Worm (Caenorhabditis elegans) whole organism, mixed stage, embryonic: ENCODE measurements around the gene Y53C12A.6.

ENCODE experiments used
- M03D4.4 ChIP-seq: sonication (generic microtip); optimal IDR thresholded peaks from 2 replicates; lab custom pipeline; 2017; ENCODE audit warnings: mild to moderate bottlenecking, missing genetic modification characterization, missing compliant biosample characterization
- ceh-39 ChIP-seq: fragments of 150-350 bp; optimal IDR thresholded peaks from 2 replicates; lab custom pipeline; 2014; ENCODE audit warnings: missing biosample characterization, missing genetic modification characterization
- ceh-83 ChIP-seq: fragments of 200-800 bp; sonication (Bioruptor generic); optimal IDR thresholded peaks from 2 replicates; lab custom pipeline; 2018; ENCODE audit warnings: mild to moderate bottlenecking, missing genetic modification characterization, missing compliant biosample characterization
- ces-1 ChIP-seq: fragments of 150-350 bp; optimal IDR thresholded peaks from 2 replicates; lab custom pipeline; 2014; ENCODE audit warnings: missing biosample characterization, missing genetic modification reagents, missing genetic modification characterization
- elt-3 ChIP-seq: fragments of 150-350 bp; optimal IDR thresholded peaks from 2 replicates; lab custom pipeline; 2014; ENCODE audit warnings: missing biosample characterization, missing genetic modification characterization
- ham-2 ChIP-seq: fragments of 200-800 bp; sonication (Bioruptor generic); optimal IDR thresholded peaks from 2 replicates; lab custom pipeline; 2018; ENCODE audit warnings: mild to moderate bottlenecking, missing genetic modification characterization, missing compliant biosample characterization
- lin-32 ChIP-seq: fragments of 200-800 bp; sonication (Bioruptor generic); optimal IDR thresholded peaks from 2 replicates; lab custom pipeline; 2018; ENCODE audit warnings: mild to moderate bottlenecking, missing genetic modification characterization, missing compliant biosample characterization
- lsy-2 ChIP-seq: fragments of 150-350 bp; optimal IDR thresholded peaks from 2 replicates; lab custom pipeline; 2014; ENCODE audit warnings: missing biosample characterization, missing genetic modification characterization
- mab-5 ChIP-seq: fragments of 150-350 bp; optimal IDR thresholded peaks from 2 replicates; lab custom pipeline; 2014; ENCODE audit warnings: missing biosample characterization, missing genetic modification characterization
- mep-1 ChIP-seq: fragments of 150-350 bp; optimal IDR thresholded peaks from 2 replicates; lab custom pipeline; 2017; ENCODE audit warnings: missing biosample characterization, missing genetic modification reagents, missing genetic modification characterization, inconsistent platforms
- mls-2 ChIP-seq: sonication (generic microtip); optimal IDR thresholded peaks from 2 replicates; lab custom pipeline; 2016; ENCODE audit warnings: mild to moderate bottlenecking, missing genetic modification characterization, moderate library complexity, missing compliant biosample characterization
- nhr-12 ChIP-seq: fragments of 150-350 bp; optimal IDR thresholded peaks from 2 replicates; lab custom pipeline; 2014; ENCODE audit warnings: missing biosample characterization, missing genetic modification characterization
- nhr-237 ChIP-seq: fragments of 150-350 bp; optimal IDR thresholded peaks from 2 replicates; lab custom pipeline; 2014; ENCODE audit warnings: missing biosample characterization, missing genetic modification characterization
- nhr-28 ChIP-seq: fragments of 150-350 bp; optimal IDR thresholded peaks from 2 replicates; lab custom pipeline; 2014; ENCODE audit warnings: missing biosample characterization, missing genetic modification characterization
- nhr-76 ChIP-seq: sonication (generic microtip); optimal IDR thresholded peaks from 2 replicates; lab custom pipeline; 2017; ENCODE audit warnings: missing biosample characterization, missing genetic modification characterization
- pha-4 ChIP-seq: fragments of 150-350 bp; optimal IDR thresholded peaks from 2 replicates; lab custom pipeline; 2018; ENCODE audit warnings: missing biosample characterization, missing genetic modification reagents, missing genetic modification characterization
- sem-2 ChIP-seq: fragments of 200-800 bp; sonication (Bioruptor generic); optimal IDR thresholded peaks from 2 replicates; lab custom pipeline; 2018; ENCODE audit warnings: mild to moderate bottlenecking, missing genetic modification characterization, missing compliant biosample characterization
- sptf-1 ChIP-seq: sonication (generic microtip); optimal IDR thresholded peaks from 2 replicates; lab custom pipeline; 2017; ENCODE audit warnings: mild to moderate bottlenecking, missing genetic modification characterization, moderate library complexity, missing compliant biosample characterization
- tbx-8 ChIP-seq: fragments of 200-800 bp; sonication (Bioruptor generic); optimal IDR thresholded peaks from 2 replicates; lab custom pipeline; 2018; ENCODE audit warnings: mild to moderate bottlenecking, missing genetic modification characterization, moderate library complexity, missing compliant biosample characterization
- unc-39 ChIP-seq: fragments of 150-350 bp; optimal IDR thresholded peaks from 2 replicates; lab custom pipeline; 2014; ENCODE audit warnings: missing biosample characterization, missing genetic modification characterization
- zip-8 ChIP-seq: fragments of 150-350 bp; optimal IDR thresholded peaks from 2 replicates; lab custom pipeline; 2014; ENCODE audit warnings: missing biosample characterization, missing genetic modification characterization

Y53C12A.6 gene

DNA sequence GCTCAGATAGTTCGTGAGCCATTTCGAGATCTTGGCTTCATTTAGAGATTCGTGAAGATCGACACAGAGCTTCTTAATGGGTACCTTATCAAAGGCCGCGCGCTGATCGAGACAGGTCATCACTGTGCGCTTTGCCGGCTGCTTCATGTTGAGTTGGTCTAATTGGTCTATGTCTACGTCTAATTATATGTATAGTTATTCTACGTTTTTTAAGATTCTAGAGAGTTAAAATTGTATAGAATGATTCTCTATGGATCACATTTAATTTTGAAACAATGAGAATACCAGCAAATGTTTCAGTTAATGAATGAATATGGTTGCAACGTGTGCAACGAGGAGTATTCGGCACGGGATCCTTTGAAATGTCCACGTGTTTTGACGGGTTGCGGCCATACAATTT, 43.1 kb downstream of the Y53C12A.6 start, which contains the start of gene arc-1:
Gene arc-1, plus strand, starts transcription at position 301 of the 400 bp plus-strand sequence.
- no peak for TF ChIP-seq unc-39

DNA sequence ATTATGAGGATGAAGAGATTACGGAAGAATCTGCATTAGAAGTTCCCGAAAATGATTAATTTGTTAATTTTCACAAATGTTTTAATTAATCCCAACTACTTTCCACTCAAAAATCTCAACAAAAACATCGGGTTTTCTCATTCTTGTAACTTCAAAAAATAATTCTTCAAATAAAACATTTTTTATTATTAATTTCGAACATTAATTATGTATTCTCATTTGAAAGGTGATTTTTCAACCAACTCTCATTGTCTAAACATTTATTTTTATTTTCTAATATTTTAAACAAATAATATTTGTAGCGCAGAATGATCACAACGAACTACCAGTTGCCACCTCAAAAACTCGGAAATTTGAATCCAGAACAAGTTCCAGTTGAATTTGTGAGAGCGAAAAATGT, 46.5 kb downstream of the Y53C12A.6 start, which contains the start of gene ZK1320.7:
Gene ZK1320.7, plus strand, starts transcription at position 301 of the 400 bp plus-strand sequence.
- TF ChIP-seq elt-3 (tag; lab: Kevin White, UChicago) (no peak), sptf-1 (no peak), zip-8 (tag; lab: Kevin White, UChicago) (no peak), tbx-8 (no peak), pha-4 (tag; lab: Kevin White, UChicago) (no peak), lsy-2 (tag; lab: Kevin White, UChicago) (no peak), nhr-237 (tag; lab: Kevin White, UChicago) (no peak), mls-2 (tag; lab: Kevin White, UChicago) (no peak), ham-2 (GFP tag; lab: Kevin White, UChicago) (no peak), nhr-76 (tag; lab: Kevin White, UChicago) (no peak), sem-2 (GFP tag; lab: Kevin White, UChicago) (no peak)

DNA sequence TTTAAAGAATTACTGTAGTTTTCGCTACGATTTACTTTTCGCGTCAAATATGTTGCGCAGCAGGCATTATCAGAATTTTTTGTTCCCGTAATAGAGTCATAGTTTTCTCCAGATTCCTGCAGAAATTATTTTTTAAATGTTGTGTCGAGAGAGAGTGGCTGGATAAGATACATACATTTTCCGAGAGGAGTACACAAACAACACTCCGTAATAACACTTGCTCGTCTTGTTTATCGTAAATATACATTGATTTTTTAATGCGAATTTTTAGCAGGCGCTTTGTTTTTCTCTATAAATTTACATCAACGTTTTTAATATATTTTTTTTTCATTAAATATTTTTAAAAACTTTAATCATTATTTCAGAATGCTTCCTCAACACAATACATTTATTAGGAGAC, 48.8 kb downstream of the Y53C12A.6 start, which contains the start of gene taf-8:
Gene taf-8, plus strand, starts transcription at position 360 of the 400 bp plus-strand sequence.
- TF ChIP-seq ceh-83 (GFP tag; lab: Kevin White, UChicago) (no peak), nhr-237 (tag; lab: Kevin White, UChicago) (no peak), M03D4.4 (tag; lab: Kevin White, UChicago) (no peak), ceh-39 (tag; lab: Kevin White, UChicago) (no peak), mep-1 (tag; lab: Kevin White, UChicago) (no peak), ces-1 (GFP tag; lab: Kevin White, UChicago) (peak; percentile 69), pha-4 (tag; lab: Kevin White, UChicago) (peak; percentile 31), elt-3 (tag; lab: Kevin White, UChicago) (no peak), lin-32 (GFP tag; lab: Kevin White, UChicago) (no peak), mab-5 (tag; lab: Kevin White, UChicago) (no peak), lsy-2 (tag; lab: Kevin White, UChicago) (peak; percentile 53), nhr-28 (no peak)

DNA sequence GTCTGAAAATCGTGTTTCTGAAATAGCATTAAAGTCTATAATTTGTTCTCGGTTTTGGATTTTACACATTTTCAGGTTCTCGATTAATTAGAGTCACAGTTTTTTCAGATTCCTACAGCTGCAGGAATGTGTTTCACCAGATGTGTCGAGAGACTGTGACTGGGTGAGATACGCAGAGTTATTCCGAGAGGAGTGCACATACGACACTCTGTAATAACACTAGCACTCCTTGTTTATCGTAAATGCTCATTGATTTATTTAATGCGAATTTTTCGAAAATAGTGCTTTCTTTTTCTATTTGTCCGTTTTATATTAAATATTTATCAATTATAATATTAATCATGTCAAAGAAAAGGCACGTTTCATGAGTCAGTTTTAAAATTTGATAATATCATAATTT, 50.4 kb downstream of the Y53C12A.6 start, which contains the start of gene ZK1320.11:
Gene ZK1320.11, plus strand, starts transcription at position 243 of the 400 bp plus-strand sequence.
- TF ChIP-seq lin-32 (GFP tag; lab: Kevin White, UChicago) (no peak), ces-1 (GFP tag; lab: Kevin White, UChicago) (peak; percentile 55), nhr-12 (no peak)
